Worm (Caenorhabditis elegans): ENCODE data around the gene gadr-4.

DNA sequence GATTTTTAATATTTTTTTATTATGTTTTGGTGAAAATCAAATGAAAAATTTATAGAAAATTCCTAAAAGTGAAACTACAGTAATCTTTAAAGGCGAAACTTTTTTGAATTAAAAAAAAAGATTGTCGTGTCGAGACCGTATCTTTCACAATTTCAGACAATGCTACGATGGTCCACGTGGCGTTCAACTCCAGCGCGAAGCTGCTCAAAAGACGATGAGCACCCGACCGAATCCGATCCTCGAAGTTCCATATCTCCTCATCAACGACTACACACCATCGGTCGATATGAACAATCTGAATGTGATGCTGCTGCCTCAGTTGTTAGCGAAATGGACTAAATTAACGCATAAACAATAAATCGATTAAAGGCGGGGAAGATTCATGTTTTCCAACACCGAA, 19.7 kb downstream of the gadr-4 start:
- TF ChIP-seq klf-2 (GFP tag; conservative IDR thresholded peaks at IDR 0.05) (no peak), ref-1 (GFP tag; conservative IDR thresholded peaks at IDR 0.05) (no peak), ztf-23 (GFP tag; IDR thresholded peaks at IDR 0.05) (no peak), flt-1 (GFP tag; IDR thresholded peaks at IDR 0.05) (no peak), tab-1 (GFP tag; IDR thresholded peaks at IDR 0.05) (no peak), ztf-29 (GFP tag; IDR thresholded peaks at IDR 0.05) (no peak), cog-1 (tag; optimal IDR thresholded peaks at IDR 0.05) (no peak), med-1 (GFP tag; optimal IDR thresholded peaks at IDR 0.05; ENCODE audit: insufficient read depth) (no peak)

All from whole organism, midembryonic.